Worm (Caenorhabditis elegans) whole organism, late embryonic: ENCODE data around the gene col-85.
"Not testable (repeated sequence)": the region's sequence is repeated elsewhere in the genome, so short reads cannot be mapped to it uniquely, and the experiment has no call there.

Source experiments
- C38D4.7 ChIP-seq: fragments of 200-800 bp; sonication (Bioruptor generic); optimal IDR thresholded peaks from 2 replicates; lab custom pipeline; 2018; ENCODE audit warnings: mild to moderate bottlenecking, missing genetic modification characterization, moderate library complexity, missing compliant biosample characterization
- F13H6.1 ChIP-seq: sonication (generic microtip); optimal IDR thresholded peaks from 2 replicates; lab custom pipeline; 2016; ENCODE audit warnings: missing genetic modification characterization, missing compliant biosample characterization
- K09A11.1 ChIP-seq: sonication (generic microtip); optimal IDR thresholded peaks from 2 replicates; lab custom pipeline; 2017; ENCODE audit warnings: antibody characterized with exemption, mild to moderate bottlenecking, missing genetic modification characterization, missing compliant biosample characterization; ENCODE audit not compliant: insufficient read depth
- Y22D7AL.16 ChIP-seq: sonication (generic microtip); optimal IDR thresholded peaks from 2 replicates; lab custom pipeline; 2016; ENCODE audit warnings: missing genetic modification characterization, missing compliant biosample characterization
- ahr-1 ChIP-seq: sonication (generic microtip); optimal IDR thresholded peaks from 2 replicates; lab custom pipeline; 2016; ENCODE audit warnings: missing genetic modification characterization, missing compliant biosample characterization
- ceh-22 ChIP-seq: sonication (generic microtip); optimal IDR thresholded peaks from 2 replicates; lab custom pipeline; 2017; ENCODE audit warnings: missing biosample characterization, missing genetic modification characterization
- ceh-24 ChIP-seq: sonication (generic microtip); optimal IDR thresholded peaks from 2 replicates; lab custom pipeline; 2016; ENCODE audit warnings: mild to moderate bottlenecking, missing genetic modification characterization, missing compliant biosample characterization
- ceh-45 ChIP-seq: fragments of 200-800 bp; sonication (Bioruptor generic); IDR thresholded peaks from 2 replicates; pipeline ENCODE4 v1.3.6; 2022; ENCODE audit warnings: missing genetic modification reagents, missing genetic modification characterization, missing compliant biosample characterization
- ceh-48 ChIP-seq: sonication (generic microtip); optimal IDR thresholded peaks from 2 replicates; lab custom pipeline; 2016; ENCODE audit warnings: missing genetic modification characterization, inconsistent platforms, missing compliant biosample characterization
- ceh-9 ChIP-seq: sonication (generic microtip); optimal IDR thresholded peaks from 2 replicates; lab custom pipeline; 2016; ENCODE audit warnings: mild to moderate bottlenecking, missing genetic modification characterization, inconsistent platforms, missing compliant biosample characterization
- eyg-1 ChIP-seq: sonication (generic microtip); optimal IDR thresholded peaks from 2 replicates; lab custom pipeline; 2016; ENCODE audit warnings: missing genotype, missing genetic modification characterization, missing compliant biosample characterization
- fkh-10 ChIP-seq: fragments of 150-350 bp; optimal IDR thresholded peaks from 2 replicates; lab custom pipeline; 2014; ENCODE audit warnings: missing biosample characterization, missing genetic modification reagents, missing genetic modification characterization
- gmeb-2 ChIP-seq: sonication (generic microtip); optimal IDR thresholded peaks from 2 replicates; lab custom pipeline; 2016; ENCODE audit warnings: missing genetic modification characterization, inconsistent platforms, missing compliant biosample characterization
- hlh-13 ChIP-seq: fragments of 200-800 bp; sonication (Bioruptor generic); optimal IDR thresholded peaks from 2 replicates; lab custom pipeline; 2018; ENCODE audit warnings: mild to moderate bottlenecking, missing genetic modification characterization, missing compliant biosample characterization
- hlh-15 ChIP-seq: sonication (generic microtip); optimal IDR thresholded peaks from 2 replicates; lab custom pipeline; 2016; ENCODE audit warnings: missing genetic modification characterization, missing compliant biosample characterization
- hlh-8 ChIP-seq: sonication (generic microtip); optimal IDR thresholded peaks from 2 replicates; lab custom pipeline; 2016; ENCODE audit warnings: missing genotype, missing genetic modification characterization, missing compliant biosample characterization
- lin-11 ChIP-seq: fragments of 200-800 bp; sonication (Bioruptor generic); optimal IDR thresholded peaks from 2 replicates; lab custom pipeline; 2018; ENCODE audit warnings: mild to moderate bottlenecking, missing genetic modification characterization, missing compliant biosample characterization
- madf-2 ChIP-seq: sonication (generic microtip); optimal IDR thresholded peaks from 2 replicates; lab custom pipeline; 2017; ENCODE audit warnings: missing genetic modification characterization, missing compliant biosample characterization
- mec-3 ChIP-seq: sonication (generic microtip); optimal IDR thresholded peaks from 2 replicates; lab custom pipeline; 2016; ENCODE audit warnings: borderline replicate concordance, missing genetic modification characterization, missing compliant biosample characterization
- nfya-1 ChIP-seq: sonication (generic microtip); optimal IDR thresholded peaks from 2 replicates; lab custom pipeline; 2017; ENCODE audit warnings: missing genetic modification characterization, mild to moderate bottlenecking, missing compliant biosample characterization, antibody characterized with exemption, moderate library complexity
- odd-2 ChIP-seq: sonication (generic microtip); optimal IDR thresholded peaks from 2 replicates; lab custom pipeline; 2017; ENCODE audit warnings: antibody characterized with exemption, mild to moderate bottlenecking, missing genetic modification characterization, missing compliant biosample characterization
- pat-9 ChIP-seq: fragments of 200-800 bp; sonication (Bioruptor generic); optimal IDR thresholded peaks from 2 replicates; lab custom pipeline; 2018; ENCODE audit warnings: mild to moderate bottlenecking, missing genetic modification characterization, moderate library complexity, missing compliant biosample characterization
- pax-1 ChIP-seq: fragments of 150-350 bp; optimal IDR thresholded peaks from 2 replicates; lab custom pipeline; 2014; ENCODE audit warnings: missing biosample characterization, missing genetic modification characterization
- pha-4 ChIP-seq: fragments of 150-350 bp; optimal IDR thresholded peaks from 2 replicates; lab custom pipeline; 2018; ENCODE audit warnings: missing biosample characterization, missing genetic modification reagents, missing genetic modification characterization
- pros-1 ChIP-seq: fragments of 150-350 bp; optimal IDR thresholded peaks from 2 replicates; lab custom pipeline; 2014; ENCODE audit warnings: missing biosample characterization, missing genetic modification reagents, missing genetic modification characterization
- rnt-1 ChIP-seq: sonication (generic microtip); optimal IDR thresholded peaks from 2 replicates; lab custom pipeline; 2016; ENCODE audit warnings: missing genetic modification characterization, missing compliant biosample characterization
- sox-4 ChIP-seq: sonication (generic microtip); optimal IDR thresholded peaks from 2 replicates; lab custom pipeline; 2017; ENCODE audit warnings: mild to moderate bottlenecking, missing genetic modification characterization, inconsistent platforms, missing compliant biosample characterization
- syd-9 ChIP-seq: sonication (generic microtip); optimal IDR thresholded peaks from 2 replicates; lab custom pipeline; 2016; ENCODE audit warnings: mild to moderate bottlenecking, missing genetic modification characterization, moderate library complexity, missing compliant biosample characterization
- tbx-2 ChIP-seq: sonication (generic microtip); optimal IDR thresholded peaks from 2 replicates; lab custom pipeline; 2016; ENCODE audit warnings: missing genetic modification characterization, missing compliant biosample characterization
- ttx-3 ChIP-seq: sonication (generic microtip); optimal IDR thresholded peaks from 2 replicates; lab custom pipeline; 2016; ENCODE audit warnings: missing genetic modification reagents, missing genetic modification characterization, missing compliant biosample characterization
- unc-3 ChIP-seq, 2 experiments: fragments of 200-800 bp in 1 of 2; sonication (Bioruptor generic) in 1 of 2; sonication (generic microtip) in 1 of 2; conservative IDR thresholded peaks in 1 of 2; optimal IDR thresholded peaks in 1 of 2; 2 replicates each; pipeline versions ENCODE4 v1.3.6 to Lab custom; 2016 to 2022; ENCODE audit warnings: missing compliant biosample characterization in 2 of 2, missing genetic modification characterization in 2 of 2, missing genetic modification reagents in 1 of 2
- unc-42 ChIP-seq: sonication (generic microtip); optimal IDR thresholded peaks from 2 replicates; lab custom pipeline; 2016; ENCODE audit warnings: missing genotype, missing genetic modification characterization, missing compliant biosample characterization
- unc-55 ChIP-seq: sonication (generic microtip); optimal IDR thresholded peaks from 2 replicates; lab custom pipeline; 2017; ENCODE audit warnings: missing biosample characterization, missing genetic modification reagents, missing genetic modification characterization
- unc-86 ChIP-seq: sonication (generic microtip); optimal IDR thresholded peaks from 2 replicates; lab custom pipeline; 2016; ENCODE audit warnings: missing genetic modification characterization, missing compliant biosample characterization
- zip-5 ChIP-seq: sonication (generic microtip); optimal IDR thresholded peaks from 2 replicates; lab custom pipeline; 2016; ENCODE audit warnings: missing genetic modification characterization, missing compliant biosample characterization

col-85 gene

ce11 chrII:12536203-12536602 lies 41.3 kb upstream of the col-85 start, which contains the start of gene F49C5.3:
TSS of gene F49C5.3 (plus strand) at chrII:12536503.
- TF ChIP-seq unc-55 (GFP tag; lab: Kevin White, UChicago); fkh-10 (GFP tag; lab: Kevin White, UChicago); ceh-24 (tag; lab: Kevin White, UChicago): not testable (repeated sequence)

- TF ChIP-seq ahr-1 (tag; lab: Kevin White, UChicago) (no peak), mec-3 (tag; lab: Kevin White, UChicago) (no peak)
Observed at ce11 chrII:12535297-12535803, 40.5 kb upstream of the col-85 start, which contains the start of gene nimk-1. TSS of gene nimk-1 (plus strand) at chrII:12535753.

- TF ChIP-seq hlh-15 (tag; lab: Kevin White, UChicago) (no peak), pros-1 (no peak), unc-55 (GFP tag; lab: Kevin White, UChicago) (no peak), pha-4 (tag; lab: Kevin White, UChicago) (no peak), Y22D7AL.16 (tag; lab: Kevin White, UChicago) (no peak), pax-1 (no peak), eyg-1 (tag; lab: Kevin White, UChicago) (no peak), gmeb-2 (tag; lab: Kevin White, UChicago) (no peak), madf-2 (tag; lab: Kevin White, UChicago) (no peak), zip-5 (tag; lab: Kevin White, UChicago) (no peak), nfya-1 (no peak), ceh-9 (tag; lab: Kevin White, UChicago) (no peak), ceh-22 (tag; lab: Kevin White, UChicago) (no peak), rnt-1 (tag; lab: Kevin White, UChicago) (no peak), C38D4.7 (GFP tag; lab: Kevin White, UChicago) (no peak), unc-86 (no peak), hlh-8 (tag; lab: Kevin White, UChicago) (no peak)
Observed at ce11 chrII:12530958-12531357, 36.1 kb upstream of the col-85 start, which contains the start of gene srx-120. TSS of gene srx-120 (plus strand) at chrII:12531258.

- TF ChIP-seq unc-3 (GFP tag; conservative IDR thresholded peaks at IDR 0.05; lab: Robert Waterston, UW) (no peak), unc-3 (tag; optimal IDR thresholded peaks at IDR 0.05; lab: Kevin White, UChicago) (no peak), F13H6.1 (no peak), Y22D7AL.16 (tag; lab: Kevin White, UChicago) (no peak), pat-9 (tag; lab: Kevin White, UChicago) (no peak), ceh-45 (GFP tag; lab: Robert Waterston, UW) (no peak), K09A11.1 (no peak), ceh-48 (no peak), hlh-13 (GFP tag; lab: Kevin White, UChicago) (no peak), tbx-2 (tag; lab: Kevin White, UChicago) (no peak), unc-42 (no peak), gmeb-2 (tag; lab: Kevin White, UChicago) (no peak), lin-11 (tag; lab: Kevin White, UChicago) (no peak), odd-2 (no peak), sox-4 (tag; lab: Kevin White, UChicago) (no peak), hlh-15 (tag; lab: Kevin White, UChicago) (no peak), ttx-3 (tag; lab: Kevin White, UChicago) (no peak), syd-9 (tag; lab: Kevin White, UChicago) (no peak)
Observed at ce11 chrII:12527947-12528346, 33.1 kb upstream of the col-85 start, which contains the start of gene srx-119. TSS of gene srx-119 (plus strand) at chrII:12528247.
